Worm (Caenorhabditis elegans) whole organism, late embryonic: ENCODE results near the gene dnj-18.

Experiments
- C08G9.2 ChIP-seq: sonication (generic microtip); optimal IDR thresholded peaks from 2 replicates; lab custom pipeline; 2016; ENCODE audit warnings: mild to moderate bottlenecking, missing genetic modification characterization, moderate library complexity, missing compliant biosample characterization
- F13H6.1 ChIP-seq: sonication (generic microtip); optimal IDR thresholded peaks from 2 replicates; lab custom pipeline; 2016; ENCODE audit warnings: missing genetic modification characterization, missing compliant biosample characterization
- K09A11.1 ChIP-seq: sonication (generic microtip); optimal IDR thresholded peaks from 2 replicates; lab custom pipeline; 2017; ENCODE audit warnings: antibody characterized with exemption, mild to moderate bottlenecking, missing genetic modification characterization, missing compliant biosample characterization; ENCODE audit not compliant: insufficient read depth
- Y22D7AL.16 ChIP-seq: sonication (generic microtip); optimal IDR thresholded peaks from 2 replicates; lab custom pipeline; 2016; ENCODE audit warnings: missing genetic modification characterization, missing compliant biosample characterization
- ahr-1 ChIP-seq: sonication (generic microtip); optimal IDR thresholded peaks from 2 replicates; lab custom pipeline; 2016; ENCODE audit warnings: missing genetic modification characterization, missing compliant biosample characterization
- ama-1 ChIP-seq: fragments of 150-350 bp; optimal IDR thresholded peaks from 2 replicates; lab custom pipeline; 2014
- ceh-14 ChIP-seq: sonication (generic microtip); optimal IDR thresholded peaks from 2 replicates; lab custom pipeline; 2016; ENCODE audit warnings: missing genotype, missing genetic modification characterization, missing compliant biosample characterization
- ceh-2 ChIP-seq: sonication (generic microtip); optimal IDR thresholded peaks from 2 replicates; lab custom pipeline; 2016; ENCODE audit warnings: missing genotype, missing genetic modification characterization, missing compliant biosample characterization
- ceh-22 ChIP-seq: sonication (generic microtip); optimal IDR thresholded peaks from 2 replicates; lab custom pipeline; 2017; ENCODE audit warnings: missing biosample characterization, missing genetic modification characterization
- ceh-24 ChIP-seq: sonication (generic microtip); optimal IDR thresholded peaks from 2 replicates; lab custom pipeline; 2016; ENCODE audit warnings: mild to moderate bottlenecking, missing genetic modification characterization, missing compliant biosample characterization
- ceh-31 ChIP-seq: sonication (generic microtip); optimal IDR thresholded peaks from 2 replicates; lab custom pipeline; 2016; ENCODE audit warnings: missing genetic modification characterization, missing compliant biosample characterization
- ceh-34 ChIP-seq: sonication (generic microtip); optimal IDR thresholded peaks from 2 replicates; lab custom pipeline; 2016; ENCODE audit warnings: mild to moderate bottlenecking, missing genetic modification characterization, missing compliant biosample characterization
- ceh-45 ChIP-seq: fragments of 200-800 bp; sonication (Bioruptor generic); IDR thresholded peaks from 2 replicates; pipeline ENCODE4 v1.3.6; 2022; ENCODE audit warnings: missing genetic modification reagents, missing genetic modification characterization, missing compliant biosample characterization
- ceh-6 ChIP-seq: fragments of 200-800 bp; sonication (Bioruptor generic); optimal IDR thresholded peaks from 2 replicates; lab custom pipeline; 2018; ENCODE audit warnings: mild to moderate bottlenecking, missing genetic modification characterization, missing compliant biosample characterization
- dve-1 ChIP-seq: sonication (generic microtip); optimal IDR thresholded peaks from 2 replicates; lab custom pipeline; 2017; ENCODE audit warnings: antibody characterized with exemption, mild to moderate bottlenecking, missing genetic modification characterization, missing compliant biosample characterization
- elt-2 ChIP-seq: sonication (generic microtip); optimal IDR thresholded peaks from 2 replicates; lab custom pipeline; 2016; ENCODE audit warnings: missing genetic modification reagents, missing genetic modification characterization, missing compliant biosample characterization
- ets-4 ChIP-seq: sonication (generic microtip); optimal IDR thresholded peaks from 2 replicates; lab custom pipeline; 2016; ENCODE audit warnings: missing genetic modification characterization, missing compliant biosample characterization
- eyg-1 ChIP-seq: sonication (generic microtip); optimal IDR thresholded peaks from 2 replicates; lab custom pipeline; 2016; ENCODE audit warnings: missing genotype, missing genetic modification characterization, missing compliant biosample characterization
- fkh-10 ChIP-seq: fragments of 150-350 bp; optimal IDR thresholded peaks from 2 replicates; lab custom pipeline; 2014; ENCODE audit warnings: missing biosample characterization, missing genetic modification reagents, missing genetic modification characterization
- fkh-6 ChIP-seq: sonication (generic microtip); optimal IDR thresholded peaks from 2 replicates; lab custom pipeline; 2016; ENCODE audit warnings: missing genetic modification characterization, missing compliant biosample characterization
- gmeb-2 ChIP-seq: sonication (generic microtip); optimal IDR thresholded peaks from 2 replicates; lab custom pipeline; 2016; ENCODE audit warnings: missing genetic modification characterization, inconsistent platforms, missing compliant biosample characterization
- hlh-13 ChIP-seq: fragments of 200-800 bp; sonication (Bioruptor generic); optimal IDR thresholded peaks from 2 replicates; lab custom pipeline; 2018; ENCODE audit warnings: mild to moderate bottlenecking, missing genetic modification characterization, missing compliant biosample characterization
- hlh-15 ChIP-seq: sonication (generic microtip); optimal IDR thresholded peaks from 2 replicates; lab custom pipeline; 2016; ENCODE audit warnings: missing genetic modification characterization, missing compliant biosample characterization
- hlh-30 ChIP-seq: sonication (generic microtip); optimal IDR thresholded peaks from 2 replicates; lab custom pipeline; 2017; ENCODE audit warnings: antibody characterized with exemption, missing genetic modification characterization, missing compliant biosample characterization; ENCODE audit not compliant: insufficient read depth
- hlh-6 ChIP-seq: sonication (generic microtip); optimal IDR thresholded peaks from 2 replicates; lab custom pipeline; 2016; ENCODE audit warnings: missing genotype, missing genetic modification characterization, missing compliant biosample characterization
- hlh-8 ChIP-seq: sonication (generic microtip); optimal IDR thresholded peaks from 2 replicates; lab custom pipeline; 2016; ENCODE audit warnings: missing genotype, missing genetic modification characterization, missing compliant biosample characterization
- lim-6 ChIP-seq: sonication (generic microtip); optimal IDR thresholded peaks from 2 replicates; lab custom pipeline; 2016; ENCODE audit warnings: missing genetic modification characterization, missing compliant biosample characterization
- nhr-232 ChIP-seq: sonication (generic microtip); optimal IDR thresholded peaks from 2 replicates; lab custom pipeline; 2016; ENCODE audit warnings: missing genetic modification characterization, missing compliant biosample characterization
- npax-4 ChIP-seq: sonication (generic microtip); optimal IDR thresholded peaks from 2 replicates; lab custom pipeline; 2016; ENCODE audit warnings: missing genetic modification characterization, missing compliant biosample characterization
- pag-3 ChIP-seq: sonication (generic microtip); optimal IDR thresholded peaks from 2 replicates; lab custom pipeline; 2016; ENCODE audit warnings: missing compliant biosample characterization, missing genetic modification characterization, borderline replicate concordance
- pha-2 ChIP-seq: sonication (generic microtip); optimal IDR thresholded peaks from 2 replicates; lab custom pipeline; 2017; ENCODE audit warnings: mild to moderate bottlenecking, missing genetic modification characterization, missing compliant biosample characterization
- pqm-1 ChIP-seq: sonication (generic microtip); optimal IDR thresholded peaks from 2 replicates; lab custom pipeline; 2016; ENCODE audit warnings: missing genetic modification characterization, missing compliant biosample characterization
- ref-2 ChIP-seq: sonication (generic microtip); optimal IDR thresholded peaks from 2 replicates; lab custom pipeline; 2016; ENCODE audit warnings: missing genetic modification characterization, missing compliant biosample characterization
- rnt-1 ChIP-seq: sonication (generic microtip); optimal IDR thresholded peaks from 2 replicates; lab custom pipeline; 2016; ENCODE audit warnings: missing genetic modification characterization, missing compliant biosample characterization
- tbx-2 ChIP-seq: sonication (generic microtip); optimal IDR thresholded peaks from 2 replicates; lab custom pipeline; 2016; ENCODE audit warnings: missing genetic modification characterization, missing compliant biosample characterization
- ttx-3 ChIP-seq: sonication (generic microtip); optimal IDR thresholded peaks from 2 replicates; lab custom pipeline; 2016; ENCODE audit warnings: missing genetic modification reagents, missing genetic modification characterization, missing compliant biosample characterization
- unc-86 ChIP-seq: sonication (generic microtip); optimal IDR thresholded peaks from 2 replicates; lab custom pipeline; 2016; ENCODE audit warnings: missing genetic modification characterization, missing compliant biosample characterization
- zip-5 ChIP-seq: sonication (generic microtip); optimal IDR thresholded peaks from 2 replicates; lab custom pipeline; 2016; ENCODE audit warnings: missing genetic modification characterization, missing compliant biosample characterization

The dnj-18 gene

ce11 chrIII:4649363-4649768 is 48.6 kb upstream of the dnj-18 start (continued):
- TF ChIP-seq hlh-13 (GFP tag; lab: Kevin White, UChicago), result no peak
- TF ChIP-seq, all 69 proteins: peak for 28

DNA sequence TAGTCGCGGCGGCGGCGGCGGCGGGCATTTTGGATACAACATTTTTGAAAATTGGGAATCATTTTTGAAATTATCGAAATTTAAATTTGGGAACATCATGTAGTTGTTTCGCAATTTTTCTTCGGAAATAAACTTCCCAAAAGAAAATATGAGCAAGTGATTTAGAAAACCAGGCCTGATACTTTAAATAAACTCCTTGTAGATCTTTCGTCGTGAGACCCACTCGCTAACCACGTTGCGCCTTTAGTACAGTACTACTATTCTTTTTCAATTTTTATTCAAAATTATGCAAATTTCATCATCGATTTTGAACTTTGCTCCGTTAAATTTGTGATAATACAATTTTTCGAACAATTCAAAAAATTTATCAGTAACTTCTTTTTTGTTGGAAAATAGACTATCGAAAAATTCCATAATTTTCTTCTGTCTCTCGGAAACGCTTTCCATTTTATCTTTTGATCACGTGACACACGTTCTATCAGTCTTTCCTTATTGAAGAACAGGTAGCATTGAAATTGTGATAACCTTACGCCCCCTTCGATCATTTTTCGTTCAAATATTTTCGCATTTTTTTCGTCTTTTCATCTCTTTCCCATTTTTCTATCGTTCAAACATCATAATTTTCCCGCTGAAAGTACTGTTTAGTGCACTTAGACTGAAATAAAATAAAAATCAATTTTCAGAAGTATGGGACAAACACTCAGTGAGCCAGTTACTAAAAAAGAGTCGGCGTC is 47.9 kb upstream of the dnj-18 start, which contains the start of gene ppm-2:
TSS of gene ppm-2 (plus strand) at position 684 of the 734 bp plus-strand sequence.
- TF ChIP-seq pag-3 (no peak), hlh-30 (tag; lab: Kevin White, UChicago) (peak; percentile 35)

DNA sequence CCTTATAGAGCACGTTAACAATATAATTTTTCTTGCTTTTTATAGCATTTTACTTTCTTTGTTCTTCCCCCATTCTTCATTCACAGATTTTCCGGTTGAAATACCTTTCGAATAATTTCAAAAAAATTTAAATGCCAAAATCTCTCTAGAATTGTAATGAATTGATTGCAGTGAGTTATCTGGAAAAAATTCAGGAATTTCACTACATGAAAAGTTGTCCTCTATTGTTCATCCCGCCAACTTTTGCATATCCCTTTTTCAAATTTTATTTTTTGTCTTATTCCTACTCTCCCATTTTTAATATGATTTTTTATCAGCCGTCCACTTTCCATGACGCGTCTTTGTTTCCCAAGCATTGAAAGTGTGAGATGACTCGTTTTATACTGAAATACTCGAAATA is 44.5 kb upstream of the dnj-18 start:
- TF ChIP-seq ceh-34 (tag; lab: Kevin White, UChicago) (no peak), pha-2 (tag; lab: Kevin White, UChicago) (no peak), dve-1 (tag; lab: Kevin White, UChicago) (no peak), F13H6.1 (tag; lab: Kevin White, UChicago) (no peak), rnt-1 (no peak), ceh-45 (no peak), eyg-1 (tag; lab: Kevin White, UChicago) (no peak), ama-1 (lab: Kevin White, UChicago) (no peak), hlh-6 (tag; lab: Kevin White, UChicago) (no peak), gmeb-2 (tag; lab: Kevin White, UChicago) (no peak), hlh-15 (no peak), lim-6 (no peak), Y22D7AL.16 (tag; lab: Kevin White, UChicago) (no peak)

ce11 chrIII:4653912-4654311 is 44.0 kb upstream of the dnj-18 start:
- TF ChIP-seq F13H6.1 (tag; lab: Kevin White, UChicago) (no peak), ttx-3 (tag; lab: Kevin White, UChicago) (no peak), hlh-8 (no peak), unc-86 (tag; lab: Kevin White, UChicago) (no peak), ceh-2 (tag; lab: Kevin White, UChicago) (no peak), K09A11.1 (tag; lab: Kevin White, UChicago) (no peak), ceh-34 (tag; lab: Kevin White, UChicago) (no peak), npax-4 (no peak), lim-6 (no peak), elt-2 (tag; lab: Kevin White, UChicago) (no peak), pqm-1 (tag; lab: Kevin White, UChicago) (no peak), tbx-2 (tag; lab: Kevin White, UChicago) (no peak), fkh-6 (tag; lab: Kevin White, UChicago) (no peak), hlh-13 (GFP tag; lab: Kevin White, UChicago) (no peak), ceh-6 (GFP tag; lab: Kevin White, UChicago) (no peak), ceh-24 (tag; lab: Kevin White, UChicago) (no peak), C08G9.2 (tag; lab: Kevin White, UChicago) (no peak)
- TF ChIP-seq, all 69 proteins: peak for 0

DNA sequence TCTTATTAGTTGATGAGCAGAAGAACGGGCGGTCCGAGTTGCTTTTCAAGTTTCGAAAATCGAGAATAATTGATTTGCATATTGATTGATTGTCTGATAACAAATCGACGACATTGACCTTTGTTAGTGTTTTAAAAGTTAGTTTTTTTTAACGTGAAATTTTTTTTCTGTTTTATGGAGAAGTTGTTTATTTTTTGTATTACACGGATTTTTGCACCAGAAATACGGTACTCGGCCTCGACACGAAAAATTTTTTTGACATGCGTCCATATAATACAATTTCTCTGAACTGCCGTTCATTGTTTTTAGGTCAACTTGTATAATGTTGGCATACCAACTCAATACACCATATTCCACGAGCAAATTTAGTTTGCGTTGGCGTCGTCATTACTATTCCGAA is 42.5 kb upstream of the dnj-18 start, which contains the start of gene T23F11.2:
TSS of gene T23F11.2 (minus strand) at position 101 of the 400 bp plus-strand sequence.
- TF ChIP-seq fkh-10 (GFP tag; lab: Kevin White, UChicago) (no peak), ceh-45 (no peak), lim-6 (no peak), zip-5 (tag; lab: Kevin White, UChicago) (no peak), hlh-15 (no peak), ceh-22 (tag; lab: Kevin White, UChicago) (no peak), ceh-24 (tag; lab: Kevin White, UChicago) (no peak), dve-1 (tag; lab: Kevin White, UChicago) (no peak), ceh-34 (tag; lab: Kevin White, UChicago) (no peak), ceh-14 (tag; lab: Kevin White, UChicago) (no peak), ets-4 (tag; lab: Kevin White, UChicago) (no peak), hlh-30 (tag; lab: Kevin White, UChicago) (no peak), ceh-31 (tag; lab: Kevin White, UChicago) (no peak), ahr-1 (no peak), ref-2 (tag; lab: Kevin White, UChicago) (no peak), eyg-1 (tag; lab: Kevin White, UChicago) (no peak), nhr-232 (tag; lab: Kevin White, UChicago) (no peak)
